Worm (Caenorhabditis elegans) whole organism, L1 larva: Measurements from ENCODE around the gene F35D2.6.

ENCODE experiments used
- ces-1 ChIP-seq: fragments of 150-350 bp; optimal IDR thresholded peaks from 2 replicates; lab custom pipeline; 2014; ENCODE audit warnings: missing biosample characterization, missing genetic modification reagents, missing genetic modification characterization
- isw-1 ChIP-seq: fragments of 200-800 bp; sonication (Bioruptor generic); IDR thresholded peaks from 2 replicates; pipeline ENCODE4 v1.3.6; 2022; ENCODE audit warnings: missing genetic modification characterization, missing compliant biosample characterization
- mep-1 ChIP-seq: fragments of 150-350 bp; optimal IDR thresholded peaks from 2 replicates; lab custom pipeline; 2014; ENCODE audit warnings: missing biosample characterization, missing genetic modification characterization
- nhr-90 ChIP-seq: sonication (generic microtip); optimal IDR thresholded peaks from 2 replicates; lab custom pipeline; 2016; ENCODE audit warnings: mild to moderate bottlenecking, missing genetic modification characterization, missing compliant biosample characterization; ENCODE audit not compliant: poor library complexity
- swsn-7 ChIP-seq: sonication (generic microtip); optimal IDR thresholded peaks from 2 replicates; lab custom pipeline; 2016; ENCODE audit warnings: missing genetic modification characterization, missing compliant biosample characterization
- unc-130 ChIP-seq: fragments of 150-350 bp; optimal IDR thresholded peaks from 2 replicates; lab custom pipeline; 2017; ENCODE audit warnings: missing biosample characterization, missing genetic modification characterization, inconsistent platforms
- unc-86 ChIP-seq: sonication (generic microtip); optimal IDR thresholded peaks from 2 replicates; lab custom pipeline; 2016; ENCODE audit warnings: missing genetic modification characterization, missing compliant biosample characterization
- ztf-4 ChIP-seq: fragments of 150-350 bp; optimal IDR thresholded peaks from 2 replicates; lab custom pipeline; 2014; ENCODE audit warnings: missing biosample characterization, missing genetic modification characterization

DNA sequence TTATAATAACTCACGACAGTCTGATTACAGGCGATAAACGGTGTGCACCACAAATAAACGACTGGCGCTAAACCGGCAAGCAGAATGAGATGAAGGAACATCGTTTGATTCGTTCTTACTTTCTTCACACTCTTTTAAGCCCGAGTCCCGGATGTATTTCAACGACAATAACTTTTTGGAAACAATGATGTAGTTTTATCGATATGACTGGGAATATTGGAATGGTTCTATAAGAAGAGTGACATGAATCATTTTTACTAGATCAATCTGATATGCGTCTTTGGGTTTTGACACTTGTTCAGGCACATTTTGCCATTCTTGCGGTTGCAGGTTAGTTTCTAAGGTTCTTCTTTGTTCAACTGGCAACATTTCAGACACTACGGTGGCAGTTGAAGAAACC is 16.0 kb upstream of the F35D2.6 start, which contains the start of the genes ZK1290.11 and ZK1290.1:
- no peak for TF ChIP-seq nhr-90 (tag; lab: Kevin White, UChicago)
- no peak for TF ChIP-seq unc-86 (tag; lab: Kevin White, UChicago)
- TF ChIP-seq ces-1 (GFP tag; lab: Kevin White, UChicago) = no peak
- TF ChIP-seq isw-1 = no peak
- TF ChIP-seq swsn-7 = no peak
- TF ChIP-seq ztf-4 (tag; lab: Kevin White, UChicago) = no peak
- TF ChIP-seq mep-1 (tag; lab: Kevin White, UChicago) = no peak
- no peak for TF ChIP-seq unc-130 (tag; lab: Kevin White, UChicago)
